Fruit fly (Drosophila melanogaster) whole organism, wandering third instar larva: ENCODE data around the gene CG3386.

Experiments
- Abd-B ChIP-seq: fragments of >200 bp; optimal IDR thresholded peaks from 2 replicates; lab custom pipeline; 2017; ENCODE audit warnings: missing biosample characterization, missing genetic modification characterization
- CG32264 ChIP-seq: fragments of 200-800 bp; sonication (Bioruptor generic); optimal IDR thresholded peaks from 2 replicates; lab custom pipeline; 2016; ENCODE audit warnings: missing biosample characterization, missing genetic modification characterization
- CG9705 ChIP-seq: fragments of 200-800 bp; sonication (Bioruptor generic); optimal IDR thresholded peaks from 2 replicates; lab custom pipeline; 2018; ENCODE audit warnings: missing biosample characterization, mild to moderate bottlenecking, missing genetic modification characterization
- CrebA ChIP-seq: fragments of 200-800 bp; sonication (Bioruptor generic); optimal IDR thresholded peaks from 2 replicates; lab custom pipeline; 2016; ENCODE audit warnings: missing biosample characterization, mild to moderate bottlenecking, missing genetic modification characterization, borderline replicate concordance
- Dfd ChIP-seq: fragments of >200 bp; optimal IDR thresholded peaks from 2 replicates; lab custom pipeline; 2017; ENCODE audit warnings: missing biosample characterization, missing genetic modification characterization
- HLH106 ChIP-seq: fragments of 200-800 bp; optimal IDR thresholded peaks from 3 replicates; lab custom pipeline; 2019; ENCODE audit warnings: missing biosample characterization, mild to moderate bottlenecking, missing genetic modification characterization, moderate library complexity
- Hnf4 ChIP-seq: fragments of 200-800 bp; sonication (Bioruptor generic); optimal IDR thresholded peaks from 2 replicates; lab custom pipeline; 2016; ENCODE audit warnings: missing biosample characterization, mild to moderate bottlenecking, missing genetic modification characterization
- Hr83 ChIP-seq: fragments of 200-300 bp; sonication (Bioruptor generic); optimal IDR thresholded peaks from 2 replicates; lab custom pipeline; 2016; ENCODE audit warnings: missing biosample characterization, mild to moderate bottlenecking, missing genetic modification characterization, moderate library complexity; ENCODE audit not compliant: poor library complexity, severe bottlenecking
- Jra ChIP-seq: sonication (Bioruptor generic); optimal IDR thresholded peaks from 2 replicates; lab custom pipeline; 2016; ENCODE audit warnings: missing biosample characterization, missing genetic modification characterization
- Mio ChIP-seq: sonication (Bioruptor generic); optimal IDR thresholded peaks from 2 replicates; lab custom pipeline; 2016; ENCODE audit warnings: missing biosample characterization, missing genetic modification characterization
- Myc ChIP-seq: fragments of >200 bp; optimal IDR thresholded peaks from 2 replicates; lab custom pipeline; 2017
- N ChIP-seq: fragments of >200 bp; optimal IDR thresholded peaks from 2 replicates; lab custom pipeline; 2018; ENCODE audit warnings: missing biosample characterization, missing external identifiers, missing genetic modification characterization
- OdsH ChIP-seq: fragments of 200-800 bp; sonication (Bioruptor generic); optimal IDR thresholded peaks from 2 replicates; lab custom pipeline; 2016; ENCODE audit warnings: missing biosample characterization, mild to moderate bottlenecking, missing genetic modification characterization
- Rel ChIP-seq, 2 experiments: fragments of 200-800 bp; sonication (Bioruptor generic) in 1 of 2; optimal IDR thresholded peaks; 2 replicates in 1 of 2; 3 replicates in 1 of 2; lab custom pipeline; 2016 to 2019; ENCODE audit warnings: mild to moderate bottlenecking in 2 of 2, missing biosample characterization in 2 of 2, missing genetic modification characterization in 2 of 2, moderate library complexity in 1 of 2
- Sp1 ChIP-seq: fragments of 200-800 bp; sonication (Bioruptor generic); optimal IDR thresholded peaks from 3 replicates; lab custom pipeline; 2019; ENCODE audit warnings: missing biosample characterization, mild to moderate bottlenecking, missing genetic modification characterization, moderate library complexity
- Vsx2 ChIP-seq: fragments of 200-300, 225-300 bp; sonication (Bioruptor generic); optimal IDR thresholded peaks from 2 replicates; lab custom pipeline; 2018; ENCODE audit warnings: missing biosample characterization, missing genetic modification characterization; ENCODE audit not compliant: partially characterized antibody
- br ChIP-seq: fragments of 200-800 bp; sonication (Bioruptor generic); optimal IDR thresholded peaks from 2 replicates; lab custom pipeline; 2016; ENCODE audit warnings: missing biosample characterization, missing genetic modification characterization
- brk ChIP-seq: fragments of 200-800 bp; sonication (Bioruptor generic); optimal IDR thresholded peaks from 2 replicates; lab custom pipeline; 2016; ENCODE audit warnings: missing biosample characterization, mild to moderate bottlenecking, missing genetic modification characterization
- dmrt93B ChIP-seq: fragments of 200-800 bp; sonication (Bioruptor generic); optimal IDR thresholded peaks from 2 replicates; lab custom pipeline; 2018; ENCODE audit warnings: missing biosample characterization, mild to moderate bottlenecking, missing genetic modification characterization
- dsf ChIP-seq: sonication (Bioruptor generic); optimal IDR thresholded peaks from 2 replicates; lab custom pipeline; 2016; ENCODE audit warnings: missing biosample characterization, missing genetic modification characterization, borderline replicate concordance
- ey ChIP-seq: fragments of 200-800 bp; sonication (Bioruptor generic); optimal IDR thresholded peaks from 2 replicates; lab custom pipeline; 2016; ENCODE audit warnings: missing biosample characterization, missing genetic modification characterization
- foxo ChIP-seq, 2 experiments: fragments of 200-800 bp; sonication (Bioruptor generic); optimal IDR thresholded peaks; 2 replicates in 1 of 2; 3 replicates in 1 of 2; lab custom pipeline; 2016 to 2017; ENCODE audit warnings: missing biosample characterization in 2 of 2, missing genetic modification characterization in 2 of 2
- fru ChIP-seq: fragments of 200-800 bp; sonication (Bioruptor generic); optimal IDR thresholded peaks from 3 replicates; lab custom pipeline; 2016; ENCODE audit warnings: missing biosample characterization, mild to moderate bottlenecking, missing genetic modification characterization
- h ChIP-seq: fragments of 200-800 bp; sonication (Bioruptor generic); optimal IDR thresholded peaks from 3 replicates; lab custom pipeline; 2016; ENCODE audit warnings: missing biosample characterization, mild to moderate bottlenecking, missing genetic modification characterization
- jim ChIP-seq: fragments of 175-275, 200-325 bp; sonication (Bioruptor generic); optimal IDR thresholded peaks from 2 replicates; lab custom pipeline; 2016; ENCODE audit warnings: missing biosample characterization, mild to moderate bottlenecking, missing genetic modification characterization
- lola ChIP-seq: fragments of >200 bp; optimal IDR thresholded peaks from 2 replicates; lab custom pipeline; 2017; ENCODE audit warnings: missing biosample characterization, missing genetic modification characterization
- pan ChIP-seq: fragments of >200 bp; optimal IDR thresholded peaks from 2 replicates; lab custom pipeline; 2017
- psq ChIP-seq: fragments of 200-800 bp; sonication (Bioruptor generic); optimal IDR thresholded peaks from 3 replicates; lab custom pipeline; 2017; ENCODE audit warnings: missing biosample characterization, mild to moderate bottlenecking, missing genetic modification characterization, moderate library complexity
- rgr ChIP-seq: fragments of 200-800 bp; sonication (Bioruptor generic); optimal IDR thresholded peaks from 3 replicates; lab custom pipeline; 2016; ENCODE audit warnings: missing biosample characterization, mild to moderate bottlenecking, missing genetic modification characterization
- sage ChIP-seq: fragments of 200-800 bp; sonication (Bioruptor generic); optimal IDR thresholded peaks from 2 replicates; lab custom pipeline; 2016; ENCODE audit warnings: missing biosample characterization, mild to moderate bottlenecking, missing genetic modification characterization
- sv ChIP-seq: fragments of 200-800 bp; sonication (Bioruptor generic); optimal IDR thresholded peaks from 3 replicates; lab custom pipeline; 2016; ENCODE audit warnings: missing biosample characterization, missing genetic modification characterization
- usp ChIP-seq: fragments of >200 bp; optimal IDR thresholded peaks from 2 replicates; lab custom pipeline; 2017; ENCODE audit warnings: missing biosample characterization, missing genetic modification characterization
- woc ChIP-seq: sonication (Bioruptor generic); optimal IDR thresholded peaks from 2 replicates; lab custom pipeline; 2016; ENCODE audit warnings: missing biosample characterization, mild to moderate bottlenecking, missing genetic modification characterization

The CG3386 gene

dm6 chr3L:698748-699367, 16.6 kb upstream of the CG3386 start, which contains the start of gene CG13894:
CG13894 (minus strand) TSS chr3L:699144.
- TF ChIP-seq OdsH (GFP tag; lab: Kevin White, UChicago): no peak

DNA sequence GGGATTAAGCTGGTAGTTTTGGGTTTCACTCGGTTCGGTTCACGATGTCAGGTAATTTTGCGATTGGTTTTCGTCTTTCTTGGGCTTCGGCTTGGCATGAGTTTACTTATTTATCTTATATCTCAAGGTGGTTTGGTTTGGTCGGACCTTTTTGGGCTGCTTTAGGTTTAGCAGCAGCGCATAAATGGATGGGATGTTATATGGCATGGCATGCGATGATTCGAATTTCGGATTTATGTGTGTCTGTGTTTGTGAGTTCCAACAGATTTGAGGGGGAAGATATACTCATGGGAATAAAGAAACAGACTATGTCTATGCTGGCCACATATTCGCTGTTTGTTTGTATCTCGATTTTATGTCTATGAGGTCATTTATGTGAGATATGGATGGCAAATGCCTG, 15.5 kb upstream of the CG3386 start:
- TF ChIP-seq Mio (GFP tag; lab: Kevin White, UChicago) (no peak), foxo (GFP tag; optimal IDR thresholded peaks at IDR 0.05; lab: Kevin White, UChicago) (no peak), Dfd (no peak), Myc (lab: Kevin White, UChicago) (no peak), N (GFP tag; lab: Kevin White, UChicago) (no peak), pan (lab: Kevin White, UChicago) (no peak)
- TF ChIP-seq, all 38 proteins: peak for 0

DNA sequence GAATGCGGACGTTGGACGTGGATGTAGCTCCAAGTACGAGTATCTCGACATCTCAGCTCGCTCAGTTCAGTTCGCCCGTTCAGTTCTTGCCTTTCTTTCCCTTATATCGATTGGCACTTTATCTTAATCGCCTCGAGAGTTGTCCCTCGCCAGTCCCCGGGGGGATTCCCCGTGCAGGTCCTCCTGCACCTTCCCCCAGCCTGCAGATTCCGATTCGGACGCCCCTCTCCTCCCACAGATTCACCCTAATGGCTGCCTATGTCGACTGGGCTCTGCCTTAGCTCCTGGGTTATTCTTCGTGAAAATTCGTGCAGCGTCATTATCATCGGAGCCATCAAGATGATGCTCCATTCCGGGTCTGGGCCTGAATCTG, 14.8 kb upstream of the CG3386 start:
- TF ChIP-seq br (GFP tag; lab: Kevin White, UChicago) (no peak), Rel (GFP tag; optimal IDR thresholded peaks at IDR 0.05; lab: Kevin White, UChicago) (no peak), Rel (tag; optimal IDR thresholded peaks at IDR 0.05; lab: Kevin White, UChicago) (peak; percentile 86)

DNA sequence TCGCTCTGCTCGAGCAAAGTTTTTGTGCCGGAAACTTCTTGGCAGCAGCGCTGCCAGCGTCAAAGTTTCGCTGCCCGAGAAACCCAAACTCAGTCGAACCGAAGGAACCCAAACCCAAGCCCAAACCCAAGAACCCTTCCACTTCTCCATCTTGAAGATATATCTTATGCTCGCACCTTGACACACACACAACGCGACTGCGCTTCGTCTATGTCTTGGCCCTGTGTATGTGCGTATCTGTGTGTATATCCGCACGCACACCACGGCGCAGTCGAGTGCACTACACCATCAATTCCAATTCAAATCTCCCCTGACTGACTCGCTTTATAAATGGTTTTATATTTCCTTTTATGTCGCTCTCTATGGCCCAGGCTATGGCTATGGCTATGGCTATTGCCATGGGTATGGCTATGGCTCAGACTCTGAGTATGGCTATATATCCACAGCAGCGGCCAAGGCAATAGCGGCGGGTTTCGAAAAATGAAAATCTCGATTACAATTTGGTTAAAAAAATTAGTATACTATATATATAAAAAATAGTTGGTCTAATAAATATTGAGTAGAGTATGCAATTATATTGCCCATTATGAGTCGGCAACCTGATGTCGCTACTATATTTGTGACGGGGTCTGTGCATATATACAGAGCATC, 14.3 kb upstream of the CG3386 start:
- TF ChIP-seq dmrt93B (GFP tag; lab: Kevin White, UChicago) (peak; percentile 83), rgr (GFP tag; lab: Kevin White, UChicago) (peak; percentile 85), Jra (GFP tag; lab: Kevin White, UChicago) (peak; percentile 37), OdsH (GFP tag; lab: Kevin White, UChicago) (peak; percentile 84), HLH106 (tag; lab: Kevin White, UChicago) (peak; percentile 90), usp (GFP tag; lab: Kevin White, UChicago) (no peak), h (GFP tag; lab: Kevin White, UChicago) (peak; percentile 92), sv (GFP tag; lab: Kevin White, UChicago) (peak; percentile 86), CG9705 (peak; percentile 67), fru (GFP tag; lab: Kevin White, UChicago) (peak; percentile 79), Rel (GFP tag; optimal IDR thresholded peaks at IDR 0.05; lab: Kevin White, UChicago) (peak; percentile 82), Rel (tag; optimal IDR thresholded peaks at IDR 0.05; lab: Kevin White, UChicago) (no peak), dsf (GFP tag; lab: Kevin White, UChicago) (peak; percentile 9), Mio (GFP tag; lab: Kevin White, UChicago) (no peak), br (GFP tag; lab: Kevin White, UChicago) (peak; percentile 67), Hr83 (GFP tag; lab: Kevin White, UChicago) (peak; percentile 16), Sp1 (GFP tag; lab: Kevin White, UChicago) (peak; percentile 88), CrebA (no peak), woc (GFP tag; lab: Kevin White, UChicago) (peak; percentile 65), sage (GFP tag; lab: Kevin White, UChicago) (peak; percentile 78), psq (peak; percentile 82), foxo (GFP tag; optimal IDR thresholded peaks at IDR 0.05; lab: Kevin White, UChicago) (peak in 1 of 2 experiments; percentile 88), brk (GFP tag; lab: Kevin White, UChicago) (no peak), ey (GFP tag; lab: Kevin White, UChicago) (peak; percentile 71), Dfd (no peak), pan (lab: Kevin White, UChicago) (no peak), CG32264 (peak; percentile 56)
- TF ChIP-seq, all 38 proteins: peak for 20

DNA sequence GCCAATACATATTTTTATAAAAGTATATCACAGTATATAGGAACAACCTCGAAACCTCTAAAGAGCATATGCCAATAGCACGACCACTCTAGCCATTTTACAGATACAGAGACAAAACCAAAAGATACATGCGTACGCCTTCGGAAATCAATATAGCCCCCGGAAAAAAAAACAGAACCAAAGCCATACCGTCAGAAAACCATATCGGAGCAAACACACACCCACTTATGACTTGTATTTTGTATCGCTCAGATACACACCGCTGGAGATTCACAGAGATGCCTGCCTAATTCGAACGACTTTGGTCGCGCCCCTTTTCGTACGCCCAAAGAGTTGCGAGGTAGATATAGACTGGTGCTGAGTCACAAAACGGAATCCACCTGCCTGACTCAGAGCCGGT, 13.2 kb upstream of the CG3386 start:
- TF ChIP-seq CG32264 (no peak), rgr (GFP tag; lab: Kevin White, UChicago) (no peak), Mio (GFP tag; lab: Kevin White, UChicago) (no peak), Abd-B (GFP tag; lab: Kevin White, UChicago) (no peak), psq (no peak), Vsx2 (GFP tag; lab: Kevin White, UChicago) (no peak), pan (lab: Kevin White, UChicago) (no peak), CG9705 (no peak), Sp1 (GFP tag; lab: Kevin White, UChicago) (no peak), h (GFP tag; lab: Kevin White, UChicago) (no peak), Jra (GFP tag; lab: Kevin White, UChicago) (no peak), HLH106 (tag; lab: Kevin White, UChicago) (no peak), ey (GFP tag; lab: Kevin White, UChicago) (no peak), dsf (GFP tag; lab: Kevin White, UChicago) (no peak), br (GFP tag; lab: Kevin White, UChicago) (no peak), foxo (GFP tag; optimal IDR thresholded peaks at IDR 0.05; lab: Kevin White, UChicago) (no peak), Hnf4 (GFP tag; lab: Kevin White, UChicago) (no peak), jim (GFP tag; lab: Kevin White, UChicago) (no peak), lola (no peak), Myc (lab: Kevin White, UChicago) (no peak)
